Fruit fly (Drosophila melanogaster) whole organism, wandering third instar larva: ENCODE measurements around the gene MED11.

ENCODE experiments used
- Abd-B ChIP-seq: fragments of >200 bp; optimal IDR thresholded peaks from 2 replicates; lab custom pipeline; 2017; ENCODE audit warnings: missing biosample characterization, missing genetic modification characterization
- CrebA ChIP-seq: fragments of 200-800 bp; sonication (Bioruptor generic); optimal IDR thresholded peaks from 2 replicates; lab custom pipeline; 2016; ENCODE audit warnings: missing biosample characterization, mild to moderate bottlenecking, missing genetic modification characterization, borderline replicate concordance
- Mio ChIP-seq: sonication (Bioruptor generic); optimal IDR thresholded peaks from 2 replicates; lab custom pipeline; 2016; ENCODE audit warnings: missing biosample characterization, missing genetic modification characterization
- Myc ChIP-seq: fragments of >200 bp; optimal IDR thresholded peaks from 2 replicates; lab custom pipeline; 2017
- OdsH ChIP-seq: fragments of 200-800 bp; sonication (Bioruptor generic); optimal IDR thresholded peaks from 2 replicates; lab custom pipeline; 2016; ENCODE audit warnings: missing biosample characterization, mild to moderate bottlenecking, missing genetic modification characterization
- dmrt93B ChIP-seq: fragments of 200-800 bp; sonication (Bioruptor generic); optimal IDR thresholded peaks from 2 replicates; lab custom pipeline; 2018; ENCODE audit warnings: missing biosample characterization, mild to moderate bottlenecking, missing genetic modification characterization
- h ChIP-seq: fragments of 200-800 bp; sonication (Bioruptor generic); optimal IDR thresholded peaks from 3 replicates; lab custom pipeline; 2016; ENCODE audit warnings: missing biosample characterization, mild to moderate bottlenecking, missing genetic modification characterization
- lola ChIP-seq: fragments of >200 bp; optimal IDR thresholded peaks from 2 replicates; lab custom pipeline; 2017; ENCODE audit warnings: missing biosample characterization, missing genetic modification characterization
- pan ChIP-seq: fragments of >200 bp; optimal IDR thresholded peaks from 2 replicates; lab custom pipeline; 2017
- rgr ChIP-seq: fragments of 200-800 bp; sonication (Bioruptor generic); optimal IDR thresholded peaks from 3 replicates; lab custom pipeline; 2016; ENCODE audit warnings: missing biosample characterization, mild to moderate bottlenecking, missing genetic modification characterization
- sage ChIP-seq: fragments of 200-800 bp; sonication (Bioruptor generic); optimal IDR thresholded peaks from 2 replicates; lab custom pipeline; 2016; ENCODE audit warnings: missing biosample characterization, mild to moderate bottlenecking, missing genetic modification characterization

DNA sequence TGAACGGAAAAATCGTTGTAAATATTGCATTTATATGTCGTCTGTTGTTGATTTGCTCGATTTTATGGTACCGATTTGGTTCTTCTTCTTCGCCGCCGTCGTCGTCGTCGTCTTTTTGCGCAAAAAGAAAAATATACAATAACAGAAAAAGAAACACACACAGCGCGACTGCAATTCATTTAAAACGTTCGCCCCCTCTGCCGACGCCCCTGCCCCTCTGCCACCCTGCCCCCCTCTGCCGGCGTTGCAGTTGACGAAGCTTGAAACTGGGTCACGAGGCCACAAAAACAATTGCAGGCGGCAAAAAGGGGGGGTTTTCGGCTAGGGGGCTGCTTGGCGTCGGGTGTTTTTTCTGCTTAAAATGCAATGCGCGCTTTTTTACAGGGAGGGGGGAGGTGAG, 37.9 kb downstream of the MED11 start:
- no peak for TF ChIP-seq sage (GFP tag; lab: Kevin White, UChicago)
- no peak for TF ChIP-seq lola (GFP tag; lab: Kevin White, UChicago)
- TF ChIP-seq dmrt93B = no peak
- TF ChIP-seq Mio (GFP tag; lab: Kevin White, UChicago) = no peak
- TF ChIP-seq pan (lab: Kevin White, UChicago) = no peak
- TF ChIP-seq h = no peak
- TF ChIP-seq Myc (lab: Kevin White, UChicago) = no peak
- TF ChIP-seq rgr (GFP tag; lab: Kevin White, UChicago) = no peak
- TF ChIP-seq OdsH (GFP tag; lab: Kevin White, UChicago) = no peak
- TF ChIP-seq CrebA = no peak
- TF ChIP-seq Abd-B (GFP tag; lab: Kevin White, UChicago) = no peak
